Fruit fly (Drosophila melanogaster) whole organism: ENCODE data around the gene Pak.

Experiments
- pan ChIP-seq: fragments of >200 bp; optimal IDR thresholded peaks from 2 replicates; lab custom pipeline; 2017
- psq ChIP-seq: fragments of >200 bp; optimal IDR thresholded peaks from 2 replicates; lab custom pipeline; 2017
- usp ChIP-seq: fragments of >200 bp; optimal IDR thresholded peaks from 2 replicates; lab custom pipeline; 2017; ENCODE audit warnings: missing biosample characterization, missing genetic modification characterization, mixed read lengths

dm6 chr3R:6404174-6404573 lies 53.5 kb downstream of the Pak start:
- TF ChIP-seq psq (lab: Kevin White, UChicago): no peak
- TF ChIP-seq pan (lab: Kevin White, UChicago): no peak
- TF ChIP-seq usp (GFP tag; lab: Kevin White, UChicago): no peak
